Fruit fly (Drosophila melanogaster): ENCODE results near the gene temp.

temp gene

DNA sequence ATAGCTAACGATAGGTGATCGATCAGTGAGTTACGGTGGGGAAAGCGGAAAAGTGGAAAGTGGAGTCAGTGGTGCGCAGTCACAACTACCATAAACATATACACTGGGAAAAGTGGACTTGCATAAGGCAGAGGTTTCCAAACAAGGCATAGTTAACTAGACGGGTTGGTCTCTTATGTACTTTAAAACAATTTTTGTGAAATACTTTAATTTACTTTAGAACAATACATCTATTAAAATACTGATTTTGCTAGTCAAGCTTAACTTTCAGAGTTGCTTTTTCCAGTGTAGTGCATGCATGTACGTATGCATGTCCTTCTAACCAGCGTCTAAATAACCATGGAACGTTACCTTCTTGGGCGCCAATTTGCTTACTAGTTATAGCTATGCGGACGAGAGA is 42.4 kb downstream of the temp start:
- TF ChIP-seq CG32264 (GFP tag; optimal IDR thresholded peaks at IDR 0.05) (no peak), foxo (GFP tag; optimal IDR thresholded peaks at IDR 0.05) (no peak), dmrt93B (GFP tag; optimal IDR thresholded peaks at IDR 0.05) (no peak), Dfd (GFP tag; optimal IDR thresholded peaks at IDR 0.05) (no peak), Mio (GFP tag; optimal IDR thresholded peaks at IDR 0.05) (no peak), Myc (optimal IDR thresholded peaks at IDR 0.05) (no peak)

DNA sequence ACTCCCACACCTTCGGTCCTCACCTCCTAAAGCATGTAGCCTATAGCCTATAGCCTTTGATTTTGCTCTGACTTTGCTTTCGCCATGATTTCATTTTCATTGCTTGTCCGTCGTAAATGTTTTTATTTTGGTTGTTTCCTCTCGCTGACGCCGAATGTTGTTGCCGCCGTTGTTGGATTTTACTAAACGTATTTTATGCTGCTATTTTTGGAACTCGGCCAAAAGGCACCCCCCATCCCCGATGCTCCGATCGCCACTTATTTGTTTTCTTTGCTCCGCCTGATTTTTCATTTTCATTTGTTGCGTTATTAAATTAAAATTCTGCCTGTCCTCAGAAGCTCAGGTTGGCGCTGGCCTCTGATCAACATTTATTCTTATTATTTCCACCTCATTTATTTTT is 43.1 kb downstream of the temp start:
- TF ChIP-seq dmrt93B (GFP tag; optimal IDR thresholded peaks at IDR 0.05): no peak
- no peak for TF ChIP-seq psq (GFP tag; optimal IDR thresholded peaks at IDR 0.05)
- no peak for TF ChIP-seq Jra (GFP tag; optimal IDR thresholded peaks at IDR 0.05)
- no peak for TF ChIP-seq Vsx2 (GFP tag; optimal IDR thresholded peaks at IDR 0.05; ENCODE audit: partially characterized antibody)
- no peak for TF ChIP-seq jim (GFP tag; optimal IDR thresholded peaks at IDR 0.05)
- no peak for TF ChIP-seq OdsH (GFP tag; optimal IDR thresholded peaks at IDR 0.05)
- no peak for TF ChIP-seq Hr78 (GFP tag; optimal IDR thresholded peaks at IDR 0.05)
- no peak for TF ChIP-seq woc (GFP tag; optimal IDR thresholded peaks at IDR 0.05)
- no peak for TF ChIP-seq Mio (GFP tag; optimal IDR thresholded peaks at IDR 0.05)
- TF ChIP-seq br (GFP tag; optimal IDR thresholded peaks at IDR 0.05): no peak
- no peak for TF ChIP-seq tai (GFP tag; optimal IDR thresholded peaks at IDR 0.05)
- TF ChIP-seq CG9705 (GFP tag; optimal IDR thresholded peaks at IDR 0.05): no peak
- no peak for TF ChIP-seq Abd-B (GFP tag; optimal IDR thresholded peaks at IDR 0.05)

DNA sequence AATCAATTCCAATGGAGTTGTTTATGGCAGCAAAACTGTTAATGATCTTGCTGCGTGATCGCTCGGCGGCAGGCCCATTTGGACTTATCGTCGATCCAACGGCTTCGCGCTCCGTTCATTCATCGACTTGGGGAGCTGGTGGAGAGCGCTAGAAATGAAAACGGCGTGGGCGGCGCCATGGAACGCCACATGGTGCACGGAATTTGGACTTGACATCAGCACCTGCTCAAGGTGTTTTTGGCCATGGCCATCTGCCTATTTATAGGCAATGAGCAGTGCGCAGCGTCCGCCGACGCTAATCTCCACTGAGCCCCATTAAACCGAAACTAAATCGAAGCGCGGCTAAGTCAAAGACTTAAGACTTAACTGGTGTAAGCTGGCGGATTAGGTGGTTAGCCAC is 43.9 kb downstream of the temp start:
- TF ChIP-seq HLH106 (tag; optimal IDR thresholded peaks at IDR 0.05): no peak
- TF ChIP-seq CG9705 (GFP tag; optimal IDR thresholded peaks at IDR 0.05): no peak
- TF ChIP-seq Myc (optimal IDR thresholded peaks at IDR 0.05): no peak
- no peak for TF ChIP-seq Dif (GFP tag; optimal IDR thresholded peaks at IDR 0.05; ENCODE audit: partially characterized antibody)
- no peak for TF ChIP-seq dl (GFP tag; optimal IDR thresholded peaks at IDR 0.05; ENCODE audit: insufficient read depth in 1 of 2, partially characterized antibody in 2 of 2)
- TF ChIP-seq br (GFP tag; optimal IDR thresholded peaks at IDR 0.05): no peak
- no peak for TF ChIP-seq jim (GFP tag; optimal IDR thresholded peaks at IDR 0.05)
- no peak for TF ChIP-seq Vsx2 (GFP tag; optimal IDR thresholded peaks at IDR 0.05; ENCODE audit: partially characterized antibody)
- no peak for TF ChIP-seq pan (optimal IDR thresholded peaks at IDR 0.05)
- no peak for TF ChIP-seq Hnf4 (GFP tag; optimal IDR thresholded peaks at IDR 0.05)
- no peak for TF ChIP-seq N (GFP tag; optimal IDR thresholded peaks at IDR 0.05)
- no peak for TF ChIP-seq Mio (GFP tag; optimal IDR thresholded peaks at IDR 0.05)
- no peak for TF ChIP-seq Hr83 (GFP tag; optimal IDR thresholded peaks at IDR 0.05; ENCODE audit: poor library complexity, severe bottlenecking)
- TF ChIP-seq ey (GFP tag; optimal IDR thresholded peaks at IDR 0.05): no peak

DNA sequence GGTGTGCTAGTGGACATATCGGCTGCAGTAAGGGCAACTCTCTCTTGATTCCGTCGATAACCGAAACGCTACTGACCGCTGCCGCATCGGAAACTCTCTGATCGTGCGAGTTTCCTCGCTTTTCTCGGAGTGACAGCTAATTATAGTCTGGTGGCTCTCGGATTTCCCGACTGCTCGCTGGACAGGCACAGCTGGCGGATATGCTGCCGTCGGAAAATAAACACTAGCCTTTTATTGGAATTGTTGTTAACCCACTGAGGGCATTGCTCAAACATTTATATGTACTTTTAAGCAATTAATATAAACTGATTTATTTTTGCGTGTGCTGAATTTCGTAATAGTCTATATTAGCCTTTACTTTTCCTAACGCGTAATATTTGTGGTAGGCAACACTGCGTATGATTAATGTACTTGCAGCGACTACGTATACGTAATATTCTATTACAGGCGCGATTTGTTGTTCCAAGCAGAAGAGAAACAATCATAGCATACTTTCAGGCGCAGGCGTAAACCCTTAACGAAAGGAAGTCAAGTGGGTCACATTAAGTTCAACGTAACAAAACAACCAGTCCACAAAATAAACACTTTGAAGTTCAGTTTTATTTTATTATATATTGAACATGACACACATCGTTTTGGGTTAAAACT is 48.4 kb downstream of the temp start, which contains the start of gene SmydA-8:
Gene SmydA-8, minus strand, starts transcription at position 51 of the 648 bp plus-strand sequence.
- TF ChIP-seq lola (GFP tag; optimal IDR thresholded peaks at IDR 0.05) (no peak), Dfd (GFP tag; optimal IDR thresholded peaks at IDR 0.05) (no peak), Jra (GFP tag; optimal IDR thresholded peaks at IDR 0.05) (no peak), GATAd (GFP tag; optimal IDR thresholded peaks at IDR 0.05) (no peak), dmrt93B (GFP tag; optimal IDR thresholded peaks at IDR 0.05) (no peak), fru (GFP tag; optimal IDR thresholded peaks at IDR 0.05) (no peak), CG32264 (GFP tag; optimal IDR thresholded peaks at IDR 0.05) (no peak), sage (GFP tag; optimal IDR thresholded peaks at IDR 0.05) (no peak), Vsx2 (GFP tag; optimal IDR thresholded peaks at IDR 0.05; ENCODE audit: partially characterized antibody) (no peak), jim (GFP tag; optimal IDR thresholded peaks at IDR 0.05) (no peak), psq (GFP tag; optimal IDR thresholded peaks at IDR 0.05) (no peak), Hr78 (GFP tag; optimal IDR thresholded peaks at IDR 0.05) (no peak), Mio (GFP tag; optimal IDR thresholded peaks at IDR 0.05) (no peak), CG9705 (GFP tag; optimal IDR thresholded peaks at IDR 0.05) (no peak), brk (GFP tag; optimal IDR thresholded peaks at IDR 0.05) (no peak), Hnf4 (GFP tag; optimal IDR thresholded peaks at IDR 0.05) (no peak), rgr (GFP tag; optimal IDR thresholded peaks at IDR 0.05) (no peak), N (GFP tag; optimal IDR thresholded peaks at IDR 0.05) (no peak), sv (GFP tag; optimal IDR thresholded peaks at IDR 0.05) (no peak)

Data from whole organism, wandering third instar larva.